Worm (Caenorhabditis elegans) whole organism, midembryonic: Measurements from ENCODE around the gene pho-11.

Experiments
- T22C8.4 ChIP-seq: fragments of 200-800 bp; sonication (Bioruptor generic); IDR thresholded peaks from 2 replicates; pipeline ENCODE4 v1.3.6; 2022; ENCODE audit warnings: missing genetic modification characterization, missing compliant biosample characterization
- cog-1 ChIP-seq: sonication (generic microtip); optimal IDR thresholded peaks from 2 replicates; lab custom pipeline; 2016; ENCODE audit warnings: missing genetic modification characterization, missing compliant biosample characterization
- tab-1 ChIP-seq: fragments of 200-800 bp; sonication (Bioruptor generic); IDR thresholded peaks from 2 replicates; pipeline ENCODE4 v1.3.6; 2022; ENCODE audit warnings: missing genetic modification characterization, missing compliant biosample characterization

- no peak for TF ChIP-seq T22C8.4 (GFP tag; lab: Robert Waterston, UW)
- no peak for TF ChIP-seq tab-1 (GFP tag; lab: Robert Waterston, UW)
- TF ChIP-seq cog-1 (tag; lab: Kevin White, UChicago), result no peak
Measured at ce11 chrII:9980077-9980631, 48.5 kb downstream of the pho-11 start, which contains the start of gene ZK892.6.
